Worm (Caenorhabditis elegans): ENCODE data around the gene ctps-1.

DNA sequence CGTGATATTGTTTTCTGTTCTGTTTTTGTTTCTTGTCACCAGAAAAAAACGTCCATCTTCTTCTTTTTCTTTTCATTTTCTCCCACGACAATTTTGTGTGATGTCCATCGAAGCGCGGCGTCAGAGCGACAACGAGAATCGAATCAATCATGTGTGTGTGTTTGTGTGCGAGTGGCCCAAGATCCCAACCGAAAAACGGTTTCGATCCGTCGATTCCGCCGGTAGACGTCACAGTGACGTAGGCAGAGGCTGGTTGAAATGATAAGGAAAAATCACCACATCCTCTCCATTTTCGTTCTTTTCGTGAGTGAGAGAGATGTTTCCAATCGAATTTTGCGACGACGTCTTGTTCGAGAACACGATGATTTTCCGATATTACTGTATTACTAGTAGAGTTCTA is 14.1 kb upstream of the ctps-1 start:
- TF ChIP-seq dve-1 (tag; optimal IDR thresholded peaks at IDR 0.05; ENCODE audit: insufficient read depth) = no peak
- TF ChIP-seq ama-1 (optimal IDR thresholded peaks at IDR 0.05) = no peak
- no peak for TF ChIP-seq nhr-41 (GFP tag; IDR thresholded peaks at IDR 0.05)
- TF ChIP-seq mdl-1 (tag; optimal IDR thresholded peaks at IDR 0.05) = no peak
- TF ChIP-seq lsy-2 (tag; optimal IDR thresholded peaks at IDR 0.05) = no peak
- TF ChIP-seq zip-11 (GFP tag; IDR thresholded peaks at IDR 0.05) = no peak
- TF ChIP-seq dpl-1 (GFP tag; optimal IDR thresholded peaks at IDR 0.05) = no peak

Measured in whole organism, L4 larva.